Worm (Caenorhabditis elegans) whole organism, mixed stage, embryonic: ENCODE measurements around the gene cpg-4.

ENCODE experiments used
- bed-3 ChIP-seq: fragments of 200-800 bp; sonication (Bioruptor generic); optimal IDR thresholded peaks from 3 replicates; lab custom pipeline; 2018; ENCODE audit warnings: mild to moderate bottlenecking, missing genetic modification characterization, moderate library complexity, missing compliant biosample characterization
- blmp-1 ChIP-seq: fragments of 150-350 bp; optimal IDR thresholded peaks from 2 replicates; lab custom pipeline; 2014; ENCODE audit warnings: missing biosample characterization, missing genetic modification characterization
- ceh-39 ChIP-seq: fragments of 150-350 bp; optimal IDR thresholded peaks from 2 replicates; lab custom pipeline; 2014; ENCODE audit warnings: missing biosample characterization, missing genetic modification characterization
- ceh-43 ChIP-seq: fragments of 200-800 bp; sonication (Bioruptor generic); optimal IDR thresholded peaks from 2 replicates; lab custom pipeline; 2018; ENCODE audit warnings: mild to moderate bottlenecking, missing genetic modification characterization, moderate library complexity, missing compliant biosample characterization
- ceh-83 ChIP-seq: fragments of 200-800 bp; sonication (Bioruptor generic); optimal IDR thresholded peaks from 2 replicates; lab custom pipeline; 2018; ENCODE audit warnings: mild to moderate bottlenecking, missing genetic modification characterization, missing compliant biosample characterization
- ces-1 ChIP-seq: fragments of 150-350 bp; optimal IDR thresholded peaks from 2 replicates; lab custom pipeline; 2014; ENCODE audit warnings: missing biosample characterization, missing genetic modification reagents, missing genetic modification characterization
- drap-1 ChIP-seq: fragments of 200-800 bp; sonication (Bioruptor generic); optimal IDR thresholded peaks from 3 replicates; lab custom pipeline; 2018; ENCODE audit warnings: mild to moderate bottlenecking, missing genetic modification characterization, missing compliant biosample characterization
- elt-1 ChIP-seq: sonication (generic microtip); optimal IDR thresholded peaks from 2 replicates; lab custom pipeline; 2017; ENCODE audit warnings: missing genetic modification characterization, mild to moderate bottlenecking, missing compliant biosample characterization, antibody characterized with exemption, moderate library complexity, borderline replicate concordance; ENCODE audit not compliant: insufficient read depth
- elt-3 ChIP-seq: fragments of 150-350 bp; optimal IDR thresholded peaks from 2 replicates; lab custom pipeline; 2014; ENCODE audit warnings: missing biosample characterization, missing genetic modification characterization
- flh-1 ChIP-seq: fragments of 200-800 bp; sonication (Bioruptor generic); optimal IDR thresholded peaks from 2 replicates; lab custom pipeline; 2018; ENCODE audit warnings: mild to moderate bottlenecking, missing genetic modification characterization, moderate library complexity, missing compliant biosample characterization
- ham-2 ChIP-seq: fragments of 200-800 bp; sonication (Bioruptor generic); optimal IDR thresholded peaks from 2 replicates; lab custom pipeline; 2018; ENCODE audit warnings: mild to moderate bottlenecking, missing genetic modification characterization, missing compliant biosample characterization
- hlh-1 ChIP-seq: fragments of 150-350 bp; optimal IDR thresholded peaks from 2 replicates; lab custom pipeline; 2014; ENCODE audit warnings: missing biosample characterization, missing genetic modification reagents, missing genetic modification characterization
- lin-13 ChIP-seq: fragments of 150-350 bp; optimal IDR thresholded peaks from 2 replicates; lab custom pipeline; 2014; ENCODE audit warnings: missing biosample characterization, missing genetic modification characterization
- lin-32 ChIP-seq: fragments of 200-800 bp; sonication (Bioruptor generic); optimal IDR thresholded peaks from 2 replicates; lab custom pipeline; 2018; ENCODE audit warnings: mild to moderate bottlenecking, missing genetic modification characterization, missing compliant biosample characterization
- lsy-2 ChIP-seq: fragments of 150-350 bp; optimal IDR thresholded peaks from 2 replicates; lab custom pipeline; 2014; ENCODE audit warnings: missing biosample characterization, missing genetic modification characterization
- mab-5 ChIP-seq: fragments of 150-350 bp; optimal IDR thresholded peaks from 2 replicates; lab custom pipeline; 2014; ENCODE audit warnings: missing biosample characterization, missing genetic modification characterization
- nhr-12 ChIP-seq: fragments of 150-350 bp; optimal IDR thresholded peaks from 2 replicates; lab custom pipeline; 2014; ENCODE audit warnings: missing biosample characterization, missing genetic modification characterization
- nhr-2 ChIP-seq: fragments of 150-350 bp; optimal IDR thresholded peaks from 2 replicates; lab custom pipeline; 2014; ENCODE audit warnings: missing biosample characterization, missing genetic modification characterization
- nhr-237 ChIP-seq: fragments of 150-350 bp; optimal IDR thresholded peaks from 2 replicates; lab custom pipeline; 2014; ENCODE audit warnings: missing biosample characterization, missing genetic modification characterization
- nhr-28 ChIP-seq: fragments of 150-350 bp; optimal IDR thresholded peaks from 2 replicates; lab custom pipeline; 2014; ENCODE audit warnings: missing biosample characterization, missing genetic modification characterization
- nhr-76 ChIP-seq: sonication (generic microtip); optimal IDR thresholded peaks from 2 replicates; lab custom pipeline; 2017; ENCODE audit warnings: missing biosample characterization, missing genetic modification characterization
- pha-4 ChIP-seq: fragments of 150-350 bp; optimal IDR thresholded peaks from 2 replicates; lab custom pipeline; 2018; ENCODE audit warnings: missing biosample characterization, missing genetic modification reagents, missing genetic modification characterization
- sem-2 ChIP-seq: fragments of 200-800 bp; sonication (Bioruptor generic); optimal IDR thresholded peaks from 2 replicates; lab custom pipeline; 2018; ENCODE audit warnings: mild to moderate bottlenecking, missing genetic modification characterization, missing compliant biosample characterization
- snpc-4 ChIP-seq: fragments of 150-350 bp; optimal IDR thresholded peaks from 2 replicates; lab custom pipeline; 2014; ENCODE audit warnings: missing biosample characterization, missing genetic modification characterization
- sptf-1 ChIP-seq: sonication (generic microtip); optimal IDR thresholded peaks from 2 replicates; lab custom pipeline; 2017; ENCODE audit warnings: mild to moderate bottlenecking, missing genetic modification characterization, moderate library complexity, missing compliant biosample characterization
- unc-120 ChIP-seq: sonication (generic microtip); optimal IDR thresholded peaks from 2 replicates; lab custom pipeline; 2017; ENCODE audit warnings: missing genetic modification characterization, missing compliant biosample characterization; ENCODE audit not compliant: poor library complexity, severe bottlenecking
- unc-39 ChIP-seq: fragments of 150-350 bp; optimal IDR thresholded peaks from 2 replicates; lab custom pipeline; 2014; ENCODE audit warnings: missing biosample characterization, missing genetic modification characterization
- unc-62 ChIP-seq: fragments of 150-350 bp; optimal IDR thresholded peaks from 2 replicates; lab custom pipeline; 2014; ENCODE audit warnings: missing biosample characterization, missing genetic modification reagents, missing genetic modification characterization
- ztf-11 ChIP-seq: fragments of 150-350 bp; optimal IDR thresholded peaks from 2 replicates; lab custom pipeline; 2014; ENCODE audit warnings: missing biosample characterization, missing genetic modification characterization

Gene cpg-4

ce11 chrV:5955627-5956026 is 40.6 kb upstream of the cpg-4 start:
- TF ChIP-seq nhr-76 (no peak), drap-1 (no peak), ceh-83 (no peak), ces-1 (peak; percentile 69), bed-3 (GFP tag; lab: Kevin White, UChicago) (no peak), nhr-237 (no peak), lsy-2 (no peak), flh-1 (GFP tag; lab: Kevin White, UChicago) (no peak)

- TF ChIP-seq elt-1 (tag; lab: Kevin White, UChicago) (no peak), nhr-76 (no peak), bed-3 (GFP tag; lab: Kevin White, UChicago) (no peak), pha-4 (no peak), unc-120 (tag; lab: Kevin White, UChicago) (no peak), hlh-1 (tag; lab: Kevin White, UChicago) (no peak), drap-1 (no peak), sptf-1 (no peak), mab-5 (tag; lab: Kevin White, UChicago) (no peak), nhr-28 (tag; lab: Kevin White, UChicago) (no peak)
Measured at ce11 chrV:5961516-5961915, 34.7 kb upstream of the cpg-4 start, which contains the start of gene mcp-1. TSS of gene mcp-1 (plus strand) at chrV:5961807.

ce11 chrV:5963092-5963491 is 33.1 kb upstream of the cpg-4 start:
- no peak for TF ChIP-seq ceh-43 (GFP tag; lab: Kevin White, UChicago)
- peak; percentile 71 for TF ChIP-seq ces-1

- TF ChIP-seq ztf-11 (tag; lab: Kevin White, UChicago) (no peak), nhr-2 (tag; lab: Kevin White, UChicago) (no peak), lsy-2 (no peak), flh-1 (GFP tag; lab: Kevin White, UChicago) (no peak), ces-1 (peak; percentile 47)
- TF ChIP-seq, all 35 proteins: peak for 1
Measured at ce11 chrV:5963696-5964095, 32.5 kb upstream of the cpg-4 start, which contains the start of gene pcm-1. TSS of gene pcm-1 (minus strand) at chrV:5963882.

- TF ChIP-seq unc-120 (tag; lab: Kevin White, UChicago) = peak; percentile 52
- peak; percentile 49 for TF ChIP-seq unc-62 (GFP tag; lab: Kevin White, UChicago)
- no peak for TF ChIP-seq ceh-39 (tag; lab: Kevin White, UChicago)
- TF ChIP-seq, all 35 proteins: peak for 2
Measured at ce11 chrV:5964658-5965178, 31.5 kb upstream of the cpg-4 start.

ce11 chrV:5972582-5972981 is 23.6 kb upstream of the cpg-4 start:
- TF ChIP-seq unc-39 (tag; lab: Kevin White, UChicago) = no peak
- TF ChIP-seq mab-5 (tag; lab: Kevin White, UChicago) = no peak
- no peak for TF ChIP-seq bed-3 (GFP tag; lab: Kevin White, UChicago)
- no peak for TF ChIP-seq drap-1
- TF ChIP-seq lin-13 (tag; lab: Kevin White, UChicago) = no peak
- no peak for TF ChIP-seq ceh-43 (GFP tag; lab: Kevin White, UChicago)
- no peak for TF ChIP-seq ham-2 (GFP tag; lab: Kevin White, UChicago)
- TF ChIP-seq ztf-11 (tag; lab: Kevin White, UChicago) = no peak
- no peak for TF ChIP-seq unc-62 (GFP tag; lab: Kevin White, UChicago)
- no peak for TF ChIP-seq blmp-1 (tag; lab: Kevin White, UChicago)
- no peak for TF ChIP-seq snpc-4 (tag; lab: Kevin White, UChicago)
- no peak for TF ChIP-seq lin-32 (GFP tag; lab: Kevin White, UChicago)
- TF ChIP-seq nhr-12 (tag; lab: Kevin White, UChicago) = no peak
- no peak for TF ChIP-seq elt-3 (tag; lab: Kevin White, UChicago)
- no peak for TF ChIP-seq ces-1
- no peak for TF ChIP-seq nhr-2 (tag; lab: Kevin White, UChicago)
- TF ChIP-seq sem-2 (GFP tag; lab: Kevin White, UChicago) = no peak
- TF ChIP-seq, all 35 proteins: peak for 0
